Fruit fly (Drosophila melanogaster) whole organism, wandering third instar larva: Measurements from ENCODE around the gene CG34265.

Experiments used
- Hr78 ChIP-seq: fragments of >200 bp; optimal IDR thresholded peaks from 2 replicates; lab custom pipeline; 2017; ENCODE audit warnings: missing biosample characterization, missing genetic modification characterization
- Jra ChIP-seq: sonication (Bioruptor generic); optimal IDR thresholded peaks from 2 replicates; lab custom pipeline; 2016; ENCODE audit warnings: missing biosample characterization, missing genetic modification characterization
- br ChIP-seq: fragments of 200-800 bp; sonication (Bioruptor generic); optimal IDR thresholded peaks from 2 replicates; lab custom pipeline; 2016; ENCODE audit warnings: missing biosample characterization, missing genetic modification characterization
- brk ChIP-seq: fragments of 200-800 bp; sonication (Bioruptor generic); optimal IDR thresholded peaks from 2 replicates; lab custom pipeline; 2016; ENCODE audit warnings: missing biosample characterization, mild to moderate bottlenecking, missing genetic modification characterization
- pan ChIP-seq: fragments of >200 bp; optimal IDR thresholded peaks from 2 replicates; lab custom pipeline; 2017

dm6 chr3L:3276930-3277329, 8.7 kb downstream of the CG34265 start:
- TF ChIP-seq pan (lab: Kevin White, UChicago) = no peak
- no peak for TF ChIP-seq Hr78 (GFP tag; lab: Kevin White, UChicago)
- no peak for TF ChIP-seq Jra (GFP tag; lab: Kevin White, UChicago)
- no peak for TF ChIP-seq br (GFP tag; lab: Kevin White, UChicago)
- TF ChIP-seq brk (GFP tag; lab: Kevin White, UChicago) = no peak
